Fruit fly (Drosophila melanogaster): Measurements from ENCODE around the gene CG17028.

CG17028 gene

DNA sequence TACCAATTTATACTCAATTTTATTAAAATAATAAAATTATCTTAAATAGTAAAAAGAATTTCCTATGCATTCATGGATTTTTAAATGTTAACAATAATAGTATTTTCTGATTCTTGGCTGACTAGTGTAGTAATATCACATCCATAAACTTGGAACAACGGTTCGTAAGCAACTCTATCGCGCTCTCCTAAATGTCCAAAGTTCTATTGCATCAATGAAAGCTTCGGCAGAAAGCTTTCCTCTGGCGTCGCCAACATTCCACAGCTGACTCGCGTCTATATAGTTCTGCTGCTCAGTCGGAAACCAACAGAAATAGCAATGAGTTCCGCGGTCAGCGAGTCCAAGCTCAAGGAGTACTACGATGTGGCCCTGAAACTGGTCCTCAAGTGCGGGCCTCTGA, 1.6 kb upstream of the CG17028 start, which contains the start of gene CG17029:
Gene CG17029 (plus strand): TSS at position 113 of the 400 bp plus-strand sequence.
- TF ChIP-seq usp (GFP tag; optimal IDR thresholded peaks at IDR 0.05) (no peak), psq (optimal IDR thresholded peaks at IDR 0.05) (no peak), CG8478 (optimal IDR thresholded peaks at IDR 0.05) (no peak), Dll (optimal IDR thresholded peaks at IDR 0.05) (no peak), pan (optimal IDR thresholded peaks at IDR 0.05) (no peak), EcR (GFP tag; optimal IDR thresholded peaks at IDR 0.05) (no peak)

DNA sequence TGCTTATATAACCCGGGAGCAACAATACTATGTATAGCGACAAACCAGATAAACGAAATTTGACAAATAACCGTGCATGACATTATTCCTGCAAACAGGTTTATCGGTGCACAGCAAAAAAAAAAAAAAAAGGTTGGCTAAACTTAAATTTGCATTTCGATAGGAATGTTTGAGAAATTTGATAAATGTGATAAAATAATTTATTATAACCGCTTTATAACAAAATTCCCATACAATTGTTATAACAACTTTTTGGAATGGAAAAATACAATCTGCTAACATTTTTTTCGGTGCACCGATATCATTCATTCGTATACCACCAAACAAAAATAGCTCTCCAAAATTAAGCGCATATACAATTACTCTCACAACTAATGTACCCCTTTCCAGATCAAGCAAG, 759 bp upstream of the CG17028 start:
- TF ChIP-seq CG8478 (optimal IDR thresholded peaks at IDR 0.05) (no peak), usp (GFP tag; optimal IDR thresholded peaks at IDR 0.05) (no peak), Dll (optimal IDR thresholded peaks at IDR 0.05) (no peak), EcR (GFP tag; optimal IDR thresholded peaks at IDR 0.05) (no peak), psq (optimal IDR thresholded peaks at IDR 0.05) (no peak), pan (optimal IDR thresholded peaks at IDR 0.05) (no peak)

DNA sequence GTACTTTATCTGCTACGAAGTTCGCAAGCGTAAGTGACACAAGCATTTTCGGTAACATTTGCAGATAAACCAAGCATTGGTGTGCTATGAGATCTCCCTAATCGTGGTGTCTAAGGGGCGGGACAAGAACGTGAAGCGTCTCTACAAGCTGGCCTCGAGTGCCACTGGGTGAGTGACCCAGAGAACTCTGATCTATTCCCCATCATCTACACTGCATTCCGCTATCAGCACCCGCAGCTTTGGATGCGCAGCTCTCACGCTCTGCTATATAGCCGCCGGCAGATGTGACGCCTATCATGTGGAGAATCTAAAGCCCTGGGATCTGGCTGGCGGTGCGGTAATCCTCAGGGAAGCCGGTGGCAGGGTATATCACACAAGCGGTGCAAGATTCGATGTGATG, 916 bp downstream of the CG17028 start:
- no peak for TF ChIP-seq Dll (optimal IDR thresholded peaks at IDR 0.05)
- no peak for TF ChIP-seq CG8478 (optimal IDR thresholded peaks at IDR 0.05)
- TF ChIP-seq pan (optimal IDR thresholded peaks at IDR 0.05): no peak
- TF ChIP-seq EcR (GFP tag; optimal IDR thresholded peaks at IDR 0.05): no peak
- no peak for TF ChIP-seq usp (GFP tag; optimal IDR thresholded peaks at IDR 0.05)

DNA sequence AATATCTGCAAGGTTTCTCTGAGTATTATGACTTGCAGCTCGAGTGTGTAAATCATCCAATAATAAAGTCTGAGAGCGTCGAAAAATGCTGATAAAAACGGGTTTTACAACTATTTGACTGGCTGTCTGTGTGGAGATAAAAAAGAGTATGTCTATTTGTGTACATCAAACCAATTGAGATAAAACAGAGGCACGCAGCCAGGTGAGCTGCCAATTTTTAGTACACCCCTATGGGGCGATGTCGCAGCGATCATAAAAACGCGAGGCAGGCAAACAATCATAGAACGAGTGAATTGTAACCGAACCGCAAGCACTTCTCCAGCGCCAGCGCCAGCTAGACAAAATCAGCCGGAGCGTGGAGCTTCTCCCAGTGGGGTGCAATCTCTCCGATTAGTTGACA, 1.6 kb downstream of the CG17028 start, which contains the start of gene CG17027:
Gene CG17027 (plus strand): TSS at position 189 of the 400 bp plus-strand sequence.
- no peak for TF ChIP-seq pan (optimal IDR thresholded peaks at IDR 0.05)
- no peak for TF ChIP-seq EcR (GFP tag; optimal IDR thresholded peaks at IDR 0.05)
- no peak for TF ChIP-seq usp (GFP tag; optimal IDR thresholded peaks at IDR 0.05)
- TF ChIP-seq psq (optimal IDR thresholded peaks at IDR 0.05): no peak
- TF ChIP-seq Dll (optimal IDR thresholded peaks at IDR 0.05): no peak
- TF ChIP-seq CG8478 (optimal IDR thresholded peaks at IDR 0.05): no peak

DNA sequence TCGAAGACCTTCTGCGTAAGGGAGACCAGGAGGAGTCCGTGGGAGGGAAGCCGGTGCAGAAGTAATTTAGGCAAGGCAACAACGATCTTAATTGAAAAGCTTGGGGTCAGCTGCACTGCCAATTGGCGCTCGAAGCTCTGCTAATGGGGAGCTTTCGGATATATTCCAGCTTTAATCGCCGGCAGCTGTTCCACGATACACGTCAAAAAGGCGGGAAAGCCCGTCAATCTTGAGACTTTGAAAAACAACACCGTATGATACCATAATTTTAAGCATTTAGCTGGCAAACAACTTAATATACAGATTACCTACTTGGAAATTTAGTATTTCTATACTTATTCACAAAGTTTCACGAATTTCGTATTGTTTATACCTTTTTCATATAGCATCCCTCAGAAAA, 3.1 kb downstream of the CG17028 start:
- TF ChIP-seq pan (optimal IDR thresholded peaks at IDR 0.05): no peak
- no peak for TF ChIP-seq CG8478 (optimal IDR thresholded peaks at IDR 0.05)
- no peak for TF ChIP-seq usp (GFP tag; optimal IDR thresholded peaks at IDR 0.05)
- no peak for TF ChIP-seq EcR (GFP tag; optimal IDR thresholded peaks at IDR 0.05)
- no peak for TF ChIP-seq Dll (optimal IDR thresholded peaks at IDR 0.05)
- TF ChIP-seq psq (optimal IDR thresholded peaks at IDR 0.05): no peak

DNA sequence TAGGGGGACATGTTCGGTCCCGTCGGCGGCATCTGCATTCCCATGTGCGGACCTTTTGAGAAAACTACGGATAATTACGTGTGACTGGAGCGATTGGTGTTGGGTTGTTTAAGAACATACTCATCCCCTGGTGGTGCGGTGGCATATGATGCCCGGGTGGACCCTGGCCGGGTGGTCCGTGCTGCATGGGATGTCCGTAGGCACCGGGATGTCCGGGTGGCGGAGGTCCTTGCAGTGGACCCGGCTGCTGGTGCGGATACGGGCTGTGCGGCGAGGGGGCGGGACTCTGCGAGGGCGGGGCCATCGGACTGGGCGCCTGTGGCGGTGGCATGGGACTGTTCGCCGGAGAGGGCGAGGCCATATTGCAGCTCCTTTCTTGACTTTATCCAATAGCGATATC, 3.8 kb downstream of the CG17028 start:
- no peak for TF ChIP-seq psq (optimal IDR thresholded peaks at IDR 0.05)
- TF ChIP-seq usp (GFP tag; optimal IDR thresholded peaks at IDR 0.05): no peak
- no peak for TF ChIP-seq CG8478 (optimal IDR thresholded peaks at IDR 0.05)
- TF ChIP-seq pan (optimal IDR thresholded peaks at IDR 0.05): no peak
- no peak for TF ChIP-seq EcR (GFP tag; optimal IDR thresholded peaks at IDR 0.05)
- no peak for TF ChIP-seq Dll (optimal IDR thresholded peaks at IDR 0.05)

DNA sequence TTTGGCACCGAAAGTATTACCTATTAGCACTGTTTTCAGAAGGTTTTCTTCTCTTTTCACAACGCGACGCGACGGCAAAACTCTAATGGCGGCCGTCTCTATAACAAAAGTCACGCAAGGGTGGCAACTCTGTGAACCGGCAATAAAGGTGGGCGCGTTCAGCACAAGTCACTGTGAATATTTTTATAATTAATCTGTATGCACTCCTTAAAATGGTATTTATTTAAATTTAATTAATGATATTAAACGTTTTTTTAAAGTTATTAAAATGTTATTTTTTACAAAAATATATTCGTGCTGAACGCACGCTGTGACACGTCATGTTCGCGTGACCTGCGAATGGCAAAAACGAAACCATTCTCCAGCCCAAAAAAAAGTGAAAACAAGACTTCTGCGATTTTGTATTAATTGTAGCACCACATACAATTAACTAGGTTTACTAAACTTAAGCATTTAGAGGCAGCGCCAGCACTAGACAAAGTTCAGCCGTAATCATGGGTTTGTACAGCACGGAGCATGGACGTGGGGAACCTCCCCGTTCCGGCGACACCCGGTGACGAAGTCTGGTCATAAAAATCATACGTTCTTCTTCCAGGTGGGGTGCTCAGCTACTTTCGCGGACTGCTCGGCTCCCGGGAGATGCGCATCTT, 4.6 kb downstream of the CG17028 start, which contains the start of the genes brm and Arl1:
Gene brm (minus strand): TSS at position 87 of the 650 bp plus-strand sequence.
Gene Arl1 (plus strand): TSS at position 353 of the 650 bp plus-strand sequence.
- no peak for TF ChIP-seq psq (optimal IDR thresholded peaks at IDR 0.05)
- TF ChIP-seq EcR (GFP tag; optimal IDR thresholded peaks at IDR 0.05): no peak
- TF ChIP-seq CG8478 (optimal IDR thresholded peaks at IDR 0.05): no peak
- no peak for TF ChIP-seq usp (GFP tag; optimal IDR thresholded peaks at IDR 0.05)
- no peak for TF ChIP-seq Dll (optimal IDR thresholded peaks at IDR 0.05)
- no peak for TF ChIP-seq pan (optimal IDR thresholded peaks at IDR 0.05)

DNA sequence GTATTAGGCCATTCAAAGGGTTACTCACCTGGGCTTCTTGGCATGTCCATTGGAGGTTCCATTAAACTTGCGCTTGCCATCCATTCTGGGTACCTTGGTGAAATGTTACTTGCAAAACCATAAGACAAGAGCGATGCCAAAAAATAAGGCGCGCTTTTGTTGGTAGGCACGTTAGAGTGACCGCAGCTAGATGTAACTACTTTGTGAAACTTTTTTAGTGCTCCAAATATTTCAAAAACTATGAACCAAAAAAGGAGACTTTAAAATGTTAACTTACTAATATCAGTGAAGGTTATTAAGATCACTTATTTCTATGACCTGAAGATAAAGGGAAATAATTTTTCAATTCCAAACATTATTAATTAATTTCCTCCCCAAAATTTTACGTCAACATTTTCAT, 9.3 kb downstream of the CG17028 start, which contains the start of gene PolD1:
Gene PolD1 (minus strand): TSS at position 181 of the 400 bp plus-strand sequence.
- TF ChIP-seq usp (GFP tag; optimal IDR thresholded peaks at IDR 0.05): no peak
- no peak for TF ChIP-seq EcR (GFP tag; optimal IDR thresholded peaks at IDR 0.05)
- TF ChIP-seq pan (optimal IDR thresholded peaks at IDR 0.05): no peak
- no peak for TF ChIP-seq CG8478 (optimal IDR thresholded peaks at IDR 0.05)
- TF ChIP-seq psq (optimal IDR thresholded peaks at IDR 0.05): no peak
- no peak for TF ChIP-seq Dll (optimal IDR thresholded peaks at IDR 0.05)

DNA sequence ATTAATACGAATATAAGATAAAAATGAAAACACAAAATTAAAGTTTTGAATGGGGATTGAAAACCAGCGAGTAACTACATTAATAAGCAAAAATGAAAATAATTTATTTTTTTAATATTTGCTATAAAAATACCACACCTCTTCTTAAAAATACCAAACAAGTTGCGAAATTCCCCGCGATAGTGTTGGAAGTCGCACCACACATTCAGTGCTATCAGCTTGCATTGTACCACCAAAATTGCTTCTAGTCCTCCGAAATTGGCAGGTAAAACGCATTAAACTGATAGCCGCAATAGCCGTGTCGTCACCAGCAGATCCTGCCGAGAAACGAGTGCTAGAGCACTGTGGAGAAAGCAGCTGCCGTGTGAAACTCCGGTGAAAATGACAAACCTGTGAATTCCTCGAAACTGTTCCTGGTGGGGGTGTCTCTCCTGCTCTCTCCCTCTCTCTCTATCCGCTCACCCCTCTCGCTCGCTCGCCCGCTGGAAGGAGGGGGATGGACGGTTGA, 9.8 kb downstream of the CG17028 start, which contains the start of gene Hip14:
Gene Hip14 (plus strand): TSS at position 198 of the 508 bp plus-strand sequence.
- TF ChIP-seq psq (optimal IDR thresholded peaks at IDR 0.05) (no peak), usp (GFP tag; optimal IDR thresholded peaks at IDR 0.05) (no peak), pan (optimal IDR thresholded peaks at IDR 0.05) (no peak), Dll (optimal IDR thresholded peaks at IDR 0.05) (no peak), CG8478 (optimal IDR thresholded peaks at IDR 0.05) (no peak), EcR (GFP tag; optimal IDR thresholded peaks at IDR 0.05) (no peak)

DNA sequence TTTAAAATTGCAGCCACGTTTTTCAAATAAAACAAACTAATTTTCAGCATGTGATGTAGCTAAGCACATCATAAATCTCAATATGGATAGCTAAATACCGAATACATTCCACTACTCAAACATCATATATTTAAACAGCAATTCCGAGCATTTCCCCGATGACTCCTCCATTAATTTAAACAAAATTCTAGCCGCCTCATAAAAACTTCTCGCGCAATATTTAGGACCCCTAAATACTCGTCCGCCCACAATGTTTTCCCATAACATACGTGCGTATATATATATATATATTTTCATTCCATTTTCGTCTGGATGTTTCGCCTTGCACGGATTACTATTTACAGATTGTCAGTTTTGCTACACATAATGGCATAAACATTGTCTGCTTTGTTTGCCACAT, 17.7 kb downstream of the CG17028 start:
- TF ChIP-seq psq (optimal IDR thresholded peaks at IDR 0.05) (no peak), usp (GFP tag; optimal IDR thresholded peaks at IDR 0.05) (no peak), CG8478 (optimal IDR thresholded peaks at IDR 0.05) (no peak), pan (optimal IDR thresholded peaks at IDR 0.05) (no peak), Dll (optimal IDR thresholded peaks at IDR 0.05) (no peak), EcR (GFP tag; optimal IDR thresholded peaks at IDR 0.05) (no peak)

DNA sequence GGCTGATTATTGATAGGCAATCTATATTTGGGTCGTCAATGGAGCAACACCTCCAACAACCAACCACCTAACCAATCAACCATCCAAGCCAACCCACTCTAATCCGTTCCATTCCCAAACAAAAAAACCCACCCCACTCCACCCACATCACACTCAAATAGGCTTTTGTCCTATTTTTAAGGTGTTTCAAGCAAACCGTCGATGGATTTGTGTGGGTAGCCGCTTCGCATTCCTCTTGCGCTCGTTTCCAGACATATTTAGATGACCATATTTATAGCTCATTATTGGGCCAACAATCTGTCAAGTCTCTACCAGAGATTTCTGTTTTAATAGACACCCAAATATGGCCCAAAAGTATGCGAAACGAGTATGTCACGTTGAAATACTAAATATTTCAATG, 19.9 kb downstream of the CG17028 start:
- TF ChIP-seq pan (optimal IDR thresholded peaks at IDR 0.05): no peak
- TF ChIP-seq psq (optimal IDR thresholded peaks at IDR 0.05): no peak
- no peak for TF ChIP-seq Dll (optimal IDR thresholded peaks at IDR 0.05)
- no peak for TF ChIP-seq usp (GFP tag; optimal IDR thresholded peaks at IDR 0.05)
- no peak for TF ChIP-seq CG8478 (optimal IDR thresholded peaks at IDR 0.05)
- TF ChIP-seq EcR (GFP tag; optimal IDR thresholded peaks at IDR 0.05): no peak

DNA sequence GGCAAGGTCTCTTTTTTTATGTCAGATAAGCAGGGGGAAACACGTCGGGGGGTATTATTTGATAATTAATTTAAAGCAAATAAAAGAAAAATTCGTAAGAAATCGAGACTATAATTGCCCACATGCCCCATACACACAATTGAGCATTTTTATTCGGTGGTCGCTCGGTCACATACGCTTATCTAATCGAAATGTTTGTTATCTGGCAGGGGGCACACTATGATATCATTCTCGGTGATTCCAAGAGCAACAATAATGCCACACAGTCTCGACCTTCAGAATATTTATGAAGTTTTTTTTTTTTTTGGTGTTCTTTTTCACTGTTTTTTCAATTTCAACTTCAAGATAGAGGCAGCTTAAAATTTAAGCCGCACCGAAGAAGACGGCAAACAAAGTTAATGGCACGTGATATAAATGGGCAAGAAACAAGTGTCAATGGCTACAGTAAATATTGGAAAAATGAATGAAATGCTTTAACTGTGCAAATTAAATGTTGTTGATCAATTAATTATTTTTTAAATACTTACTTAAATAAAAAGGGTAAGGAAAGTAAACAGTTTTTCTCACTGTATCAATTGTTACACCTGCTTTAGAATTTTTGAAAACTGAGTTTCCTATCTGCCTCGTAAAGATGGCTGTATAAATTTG, 21.2 kb downstream of the CG17028 start:
- TF ChIP-seq EcR (GFP tag; optimal IDR thresholded peaks at IDR 0.05): no peak
- no peak for TF ChIP-seq usp (GFP tag; optimal IDR thresholded peaks at IDR 0.05)
- TF ChIP-seq psq (optimal IDR thresholded peaks at IDR 0.05): no peak
- no peak for TF ChIP-seq pan (optimal IDR thresholded peaks at IDR 0.05)
- no peak for TF ChIP-seq CG8478 (optimal IDR thresholded peaks at IDR 0.05)
- TF ChIP-seq Dll (optimal IDR thresholded peaks at IDR 0.05): no peak

Data from whole organism.